Worm (Caenorhabditis elegans) whole organism, L1 larva: ENCODE results near the gene rpoa-1.
A peak's percentile ranks its signal among the peaks of the same experiment; 100 is the strongest.

ENCODE experiments used
- C16A3.4 ChIP-seq: fragments of 150-350 bp; optimal IDR thresholded peaks from 2 replicates; lab custom pipeline; 2014; ENCODE audit warnings: missing biosample characterization, missing genetic modification characterization
- C34B4.2 ChIP-seq: sonication (generic microtip); optimal IDR thresholded peaks from 2 replicates; lab custom pipeline; 2017; ENCODE audit warnings: mild to moderate bottlenecking, missing genetic modification characterization, missing compliant biosample characterization
- F16B12.6 ChIP-seq: fragments of 150-350 bp; optimal IDR thresholded peaks from 2 replicates; lab custom pipeline; 2014; ENCODE audit warnings: missing biosample characterization, missing genetic modification characterization
- aha-1 ChIP-seq: fragments of 150-350 bp; optimal IDR thresholded peaks from 2 replicates; lab custom pipeline; 2014; ENCODE audit warnings: missing biosample characterization, missing genetic modification characterization
- aly-2 ChIP-seq: fragments of 150-350 bp; optimal IDR thresholded peaks from 2 replicates; lab custom pipeline; 2014; ENCODE audit warnings: missing biosample characterization, missing genetic modification characterization
- ceh-8 ChIP-seq: fragments of 200-800 bp; sonication (Bioruptor generic); optimal IDR thresholded peaks from 2 replicates; lab custom pipeline; 2018; ENCODE audit warnings: mild to moderate bottlenecking, missing genetic modification characterization, moderate library complexity, missing compliant biosample characterization
- ces-1 ChIP-seq: fragments of 150-350 bp; optimal IDR thresholded peaks from 2 replicates; lab custom pipeline; 2014; ENCODE audit warnings: missing biosample characterization, missing genetic modification reagents, missing genetic modification characterization
- dpl-1 ChIP-seq, 3 experiments: fragments of 150-350 bp in 2 of 3; sonication (generic microtip) in 1 of 3; optimal IDR thresholded peaks; 2 replicates each; lab custom pipeline; 2014 to 2017; ENCODE audit warnings: missing biosample characterization in 3 of 3, missing genetic modification characterization in 3 of 3, missing genetic modification reagents in 3 of 3
- efl-1 ChIP-seq, 4 experiments: fragments of 150-350 bp; optimal IDR thresholded peaks in 3 of 4; peaks in 1 of 4; 1 replicate in 1 of 4; 2 replicates in 3 of 4; lab custom pipeline; 2014; ENCODE audit warnings: missing biosample characterization in 2 of 4, missing genetic modification characterization in 2 of 4, missing genetic modification reagents in 2 of 4
- efl-3 ChIP-seq: fragments of 200-800 bp; sonication (Bioruptor generic); optimal IDR thresholded peaks from 2 replicates; lab custom pipeline; 2018; ENCODE audit warnings: mild to moderate bottlenecking, missing genetic modification characterization, missing compliant biosample characterization
- egl-13 ChIP-seq: sonication (generic microtip); optimal IDR thresholded peaks from 2 replicates; lab custom pipeline; 2016; ENCODE audit warnings: missing genotype, missing genetic modification reagents, missing genetic modification characterization, missing compliant biosample characterization
- egl-27 ChIP-seq, 2 experiments: fragments of 150-350 bp in 1 of 2; sonication (generic microtip); optimal IDR thresholded peaks; 3 replicates each; lab custom pipeline; 2017 to 2018; ENCODE audit warnings: missing biosample characterization in 2 of 2, missing genetic modification characterization in 2 of 2, missing genetic modification reagents in 2 of 2
- elt-2 ChIP-seq: sonication (generic microtip); optimal IDR thresholded peaks from 2 replicates; lab custom pipeline; 2016; ENCODE audit warnings: missing genetic modification characterization, mild to moderate bottlenecking, inconsistent platforms, missing compliant biosample characterization, missing genetic modification reagents
- fkh-10 ChIP-seq: sonication (generic microtip); optimal IDR thresholded peaks from 2 replicates; lab custom pipeline; 2017; ENCODE audit warnings: missing biosample characterization, missing genetic modification reagents, missing genetic modification characterization
- fkh-4 ChIP-seq: sonication (generic microtip); optimal IDR thresholded peaks from 2 replicates; lab custom pipeline; 2016; ENCODE audit warnings: missing compliant biosample characterization, missing genetic modification characterization, borderline replicate concordance
- fos-1 ChIP-seq: fragments of 150-350 bp; optimal IDR thresholded peaks from 2 replicates; lab custom pipeline; 2014; ENCODE audit warnings: missing biosample characterization, missing genetic modification characterization
- grh-1 ChIP-seq: fragments of 200-800 bp; sonication (Bioruptor generic); IDR thresholded peaks from 2 replicates; pipeline ENCODE4 v1.3.6; 2022; ENCODE audit warnings: missing genetic modification reagents, missing genetic modification characterization, missing compliant biosample characterization
- jun-1 ChIP-seq: fragments of 150-350 bp; optimal IDR thresholded peaks from 2 replicates; lab custom pipeline; 2014; ENCODE audit warnings: missing biosample characterization, missing genetic modification reagents, missing genetic modification characterization
- lin-13 ChIP-seq: fragments of 150-350 bp; optimal IDR thresholded peaks from 2 replicates; lab custom pipeline; 2014; ENCODE audit warnings: missing biosample characterization, missing genetic modification reagents, missing genetic modification characterization
- lin-14 ChIP-seq: fragments of 200-800 bp; sonication (Bioruptor generic); optimal IDR thresholded peaks from 2 replicates; lab custom pipeline; 2018; ENCODE audit warnings: mild to moderate bottlenecking, missing genetic modification characterization, moderate library complexity, missing compliant biosample characterization
- lin-35 ChIP-seq, 2 experiments: fragments of 150-350 bp; optimal IDR thresholded peaks; 2 replicates each; lab custom pipeline; 2014; ENCODE audit warnings: missing biosample characterization in 2 of 2, missing genetic modification characterization in 2 of 2, missing genetic modification reagents in 2 of 2
- lir-3 ChIP-seq: sonication (generic microtip); optimal IDR thresholded peaks from 2 replicates; lab custom pipeline; 2016; ENCODE audit warnings: mild to moderate bottlenecking, missing genetic modification characterization, moderate library complexity, missing compliant biosample characterization; ENCODE audit not compliant: poor library complexity
- nhr-11 ChIP-seq: fragments of 150-350 bp; optimal IDR thresholded peaks from 2 replicates; lab custom pipeline; 2014; ENCODE audit warnings: missing biosample characterization, missing genetic modification characterization
- nhr-12 ChIP-seq: sonication (generic microtip); optimal IDR thresholded peaks from 2 replicates; lab custom pipeline; 2017; ENCODE audit warnings: missing biosample characterization, missing genetic modification characterization
- nhr-19 ChIP-seq: fragments of 200-800 bp; sonication (Bioruptor generic); conservative IDR thresholded peaks from 2 replicates; pipeline ENCODE4 v1.3.6; 2022; ENCODE audit warnings: missing genetic modification characterization, missing compliant biosample characterization
- nhr-47 ChIP-seq: sonication (generic microtip); optimal IDR thresholded peaks from 2 replicates; lab custom pipeline; 2016; ENCODE audit warnings: mild to moderate bottlenecking, missing genetic modification characterization, moderate library complexity, missing compliant biosample characterization
- nhr-84 ChIP-seq: sonication (generic microtip); optimal IDR thresholded peaks from 2 replicates; lab custom pipeline; 2017; ENCODE audit warnings: missing biosample characterization, missing genetic modification characterization
- nhr-85 ChIP-seq: sonication (generic microtip); peaks from one replicate; lab custom pipeline; 2016; ENCODE audit warnings: missing genetic modification characterization, inconsistent platforms, missing compliant biosample characterization
- nhr-90 ChIP-seq: sonication (generic microtip); optimal IDR thresholded peaks from 2 replicates; lab custom pipeline; 2016; ENCODE audit warnings: mild to moderate bottlenecking, missing genetic modification characterization, missing compliant biosample characterization; ENCODE audit not compliant: poor library complexity
- pqm-1 ChIP-seq: sonication (generic microtip); optimal IDR thresholded peaks from 3 replicates; lab custom pipeline; 2017; ENCODE audit warnings: missing biosample characterization, missing genetic modification characterization
- rnt-1 ChIP-seq: sonication (generic microtip); optimal IDR thresholded peaks from 2 replicates; lab custom pipeline; 2016; ENCODE audit warnings: mild to moderate bottlenecking, missing genetic modification characterization, moderate library complexity, missing compliant biosample characterization
- snpc-4 ChIP-seq: fragments of 150-350 bp; optimal IDR thresholded peaks from 2 replicates; lab custom pipeline; 2014; ENCODE audit warnings: missing biosample characterization, missing genetic modification characterization
- snu-23 ChIP-seq: sonication (generic microtip); optimal IDR thresholded peaks from 2 replicates; lab custom pipeline; 2016; ENCODE audit warnings: missing genetic modification characterization, missing compliant biosample characterization
- sptf-1 ChIP-seq: fragments of 150-350 bp; optimal IDR thresholded peaks from 2 replicates; lab custom pipeline; 2014; ENCODE audit warnings: missing biosample characterization, missing genetic modification characterization
- tbx-2 ChIP-seq: sonication (generic microtip); optimal IDR thresholded peaks from 2 replicates; lab custom pipeline; 2016; ENCODE audit warnings: missing genetic modification characterization, missing compliant biosample characterization
- unc-130 ChIP-seq: fragments of 150-350 bp; optimal IDR thresholded peaks from 2 replicates; lab custom pipeline; 2017; ENCODE audit warnings: missing biosample characterization, missing genetic modification characterization, inconsistent platforms
- ztf-11 ChIP-seq, 2 experiments: sonication (generic microtip); optimal IDR thresholded peaks; 2 replicates each; lab custom pipeline; 2016 to 2017; ENCODE audit warnings: missing genetic modification characterization in 2 of 2, missing biosample characterization in 1 of 2, missing compliant biosample characterization in 1 of 2

The rpoa-1 gene

ce11 chrII:13637941-13638489, 56.6 kb downstream of the rpoa-1 start, which contains the start of gene phdh-1:
phdh-1 (minus strand) TSS chrII:13638480.
- TF ChIP-seq efl-1 (optimal IDR thresholded peaks at IDR 0.05; lab: Kevin White, UChicago) = no peak
- peak in 1 of 2 experiments; percentile 69 for TF ChIP-seq efl-1 (GFP tag; optimal IDR thresholded peaks at IDR 0.05 in 1 of 2; lab: Kevin White, UChicago)
- TF ChIP-seq nhr-85 = peak; percentile 78
- TF ChIP-seq nhr-19 (GFP tag; lab: Robert Waterston, UW) = 0 out of 2 replicates have a peak, but pooled peaks have one; percentile 35
- peak in 1 of 2 experiments; percentile 44 for TF ChIP-seq lin-35 (GFP tag; optimal IDR thresholded peaks at IDR 0.05; lab: Kevin White, UChicago)
- TF ChIP-seq egl-13 (tag; lab: Kevin White, UChicago) = no peak
- no peak for TF ChIP-seq nhr-12

ce11 chrII:13637464-13637863, 57.1 kb downstream of the rpoa-1 start:
- no peak for TF ChIP-seq ces-1 (GFP tag; lab: Kevin White, UChicago)
- TF ChIP-seq lir-3 (tag; lab: Kevin White, UChicago) = no peak
- no peak for TF ChIP-seq tbx-2
- no peak for TF ChIP-seq C34B4.2 (tag; lab: Kevin White, UChicago)
- TF ChIP-seq ceh-8 (GFP tag; lab: Kevin White, UChicago) = no peak
- no peak for TF ChIP-seq pqm-1 (tag; lab: Kevin White, UChicago)
- no peak for TF ChIP-seq nhr-84 (tag; lab: Kevin White, UChicago)
- TF ChIP-seq lin-14 (GFP tag; lab: Kevin White, UChicago) = no peak
- no peak for TF ChIP-seq unc-130 (tag; lab: Kevin White, UChicago)
- TF ChIP-seq fkh-4 (tag; lab: Kevin White, UChicago) = no peak
- TF ChIP-seq nhr-11 (tag; lab: Kevin White, UChicago) = no peak
- no peak for TF ChIP-seq snu-23 (GFP tag; lab: Kevin White, UChicago)
- TF ChIP-seq nhr-47 (tag; lab: Kevin White, UChicago) = no peak

- TF ChIP-seq nhr-85 (no peak), C34B4.2 (tag; lab: Kevin White, UChicago) (no peak), nhr-12 (no peak), jun-1 (no peak), grh-1 (no peak), ztf-11 (tag; optimal IDR thresholded peaks at IDR 0.05; lab: Kevin White, UChicago) (no peak), egl-27 (tag; optimal IDR thresholded peaks at IDR 0.05; lab: Kevin White, UChicago) (no peak), nhr-90 (tag; lab: Kevin White, UChicago) (no peak), elt-2 (tag; lab: Kevin White, UChicago) (no peak), aha-1 (no peak)
Observed at ce11 chrII:13636596-13636995, 58.0 kb downstream of the rpoa-1 start.

- TF ChIP-seq F16B12.6 (tag; lab: Kevin White, UChicago) = no peak
- TF ChIP-seq elt-2 (tag; lab: Kevin White, UChicago) = peak; percentile 18
- no peak for TF ChIP-seq snpc-4 (tag; lab: Kevin White, UChicago)
- no peak for TF ChIP-seq C16A3.4 (tag; lab: Kevin White, UChicago)
- peak; percentile 4 for TF ChIP-seq rnt-1 (tag; lab: Kevin White, UChicago)
- TF ChIP-seq nhr-47 (tag; lab: Kevin White, UChicago) = no peak
Observed at ce11 chrII:13632238-13632637, 62.4 kb downstream of the rpoa-1 start, which contains the start of gene tag-10. tag-10 (plus strand) TSS chrII:13632584.

- TF ChIP-seq efl-3 (GFP tag; lab: Kevin White, UChicago) (no peak), lin-13 (GFP tag; lab: Kevin White, UChicago) (no peak), fos-1 (tag; lab: Kevin White, UChicago) (no peak), C16A3.4 (tag; lab: Kevin White, UChicago) (no peak), fkh-10 (no peak), dpl-1 (GFP tag; optimal IDR thresholded peaks at IDR 0.05; lab: Kevin White, UChicago) (no peak), aly-2 (tag; lab: Kevin White, UChicago) (no peak), sptf-1 (tag; lab: Kevin White, UChicago) (no peak), nhr-90 (tag; lab: Kevin White, UChicago) (no peak)
Observed at ce11 chrII:13630690-13631089, 63.9 kb downstream of the rpoa-1 start, which contains the start of the genes gst-17 and gst-18. gst-17 (minus strand) TSS chrII:13630790. gst-18 (minus strand) TSS chrII:13630887.
